Worm (Caenorhabditis elegans) whole organism, L1 larva: ENCODE data around the gene ugt-61.
A peak's percentile ranks its signal among the peaks of the same experiment; 100 is the strongest.

Experiments
- C16A3.4 ChIP-seq: fragments of 150-350 bp; optimal IDR thresholded peaks from 2 replicates; lab custom pipeline; 2014; ENCODE audit warnings: missing biosample characterization, missing genetic modification characterization
- blmp-1 ChIP-seq: fragments of 150-350 bp; optimal IDR thresholded peaks from 2 replicates; lab custom pipeline; 2014; ENCODE audit warnings: missing biosample characterization, missing genetic modification characterization
- ceh-82 ChIP-seq, 3 experiments: fragments of 150-350 bp in 1 of 3; sonication (generic microtip) in 2 of 3; optimal IDR thresholded peaks; 2 replicates each; lab custom pipeline; 2014 to 2017; ENCODE audit warnings: missing biosample characterization in 3 of 3, missing genetic modification characterization in 3 of 3
- efl-1 ChIP-seq, 4 experiments: fragments of 150-350 bp; optimal IDR thresholded peaks in 3 of 4; peaks in 1 of 4; 1 replicate in 1 of 4; 2 replicates in 3 of 4; lab custom pipeline; 2014; ENCODE audit warnings: missing biosample characterization in 2 of 4, missing genetic modification characterization in 2 of 4, missing genetic modification reagents in 2 of 4
- efl-3 ChIP-seq: fragments of 200-800 bp; sonication (Bioruptor generic); optimal IDR thresholded peaks from 2 replicates; lab custom pipeline; 2018; ENCODE audit warnings: mild to moderate bottlenecking, missing genetic modification characterization, missing compliant biosample characterization
- egl-13 ChIP-seq: sonication (generic microtip); optimal IDR thresholded peaks from 2 replicates; lab custom pipeline; 2016; ENCODE audit warnings: missing genotype, missing genetic modification reagents, missing genetic modification characterization, missing compliant biosample characterization
- elt-3 ChIP-seq, 6 experiments: fragments of 150-350 bp in 1 of 6; sonication (generic microtip); optimal IDR thresholded peaks; 2 replicates each; lab custom pipeline; 2017 to 2018; ENCODE audit warnings: missing biosample characterization in 6 of 6, missing genetic modification characterization in 6 of 6, inconsistent platforms in 1 of 6
- ets-5 ChIP-seq: fragments of 200-800 bp; sonication (Bioruptor generic); IDR thresholded peaks from 2 replicates; pipeline ENCODE4 v1.3.6; 2022; ENCODE audit warnings: missing genetic modification characterization, missing compliant biosample characterization
- fkh-10 ChIP-seq: sonication (generic microtip); optimal IDR thresholded peaks from 2 replicates; lab custom pipeline; 2017; ENCODE audit warnings: missing biosample characterization, missing genetic modification reagents, missing genetic modification characterization
- fkh-8 ChIP-seq: sonication (generic microtip); optimal IDR thresholded peaks from 2 replicates; lab custom pipeline; 2016; ENCODE audit warnings: mild to moderate bottlenecking, missing genetic modification characterization, missing compliant biosample characterization
- grh-1 ChIP-seq: fragments of 200-800 bp; sonication (Bioruptor generic); IDR thresholded peaks from 2 replicates; pipeline ENCODE4 v1.3.6; 2022; ENCODE audit warnings: missing genetic modification reagents, missing genetic modification characterization, missing compliant biosample characterization
- hlh-17 ChIP-seq: fragments of 200-800 bp; sonication (Bioruptor generic); optimal IDR thresholded peaks from 2 replicates; lab custom pipeline; 2018; ENCODE audit warnings: missing genetic modification characterization, mild to moderate bottlenecking, missing compliant biosample characterization, moderate library complexity, borderline replicate concordance
- hlh-4 ChIP-seq: sonication (generic microtip); optimal IDR thresholded peaks from 2 replicates; lab custom pipeline; 2016; ENCODE audit warnings: mild to moderate bottlenecking, missing genetic modification characterization, missing compliant biosample characterization
- jun-1 ChIP-seq: fragments of 150-350 bp; optimal IDR thresholded peaks from 2 replicates; lab custom pipeline; 2014; ENCODE audit warnings: missing biosample characterization, missing genetic modification reagents, missing genetic modification characterization
- lin-14 ChIP-seq: fragments of 200-800 bp; sonication (Bioruptor generic); optimal IDR thresholded peaks from 2 replicates; lab custom pipeline; 2018; ENCODE audit warnings: mild to moderate bottlenecking, missing genetic modification characterization, moderate library complexity, missing compliant biosample characterization
- lin-35 ChIP-seq, 2 experiments: fragments of 150-350 bp; optimal IDR thresholded peaks; 2 replicates each; lab custom pipeline; 2014; ENCODE audit warnings: missing biosample characterization in 2 of 2, missing genetic modification characterization in 2 of 2, missing genetic modification reagents in 2 of 2
- lin-39 ChIP-seq: fragments of 150-350 bp; optimal IDR thresholded peaks from 2 replicates; lab custom pipeline; 2014; ENCODE audit warnings: missing biosample characterization, missing genetic modification reagents, missing genetic modification characterization
- lir-3 ChIP-seq: sonication (generic microtip); optimal IDR thresholded peaks from 2 replicates; lab custom pipeline; 2016; ENCODE audit warnings: mild to moderate bottlenecking, missing genetic modification characterization, moderate library complexity, missing compliant biosample characterization; ENCODE audit not compliant: poor library complexity
- lsy-2 ChIP-seq, 2 experiments: fragments of 150-350 bp; optimal IDR thresholded peaks; 2 replicates each; lab custom pipeline; 2014; ENCODE audit warnings: missing biosample characterization in 2 of 2, missing genetic modification characterization in 2 of 2
- mdl-1 ChIP-seq, 2 experiments: fragments of 150-350 bp; optimal IDR thresholded peaks; 2 replicates each; lab custom pipeline; 2014 to 2017; ENCODE audit warnings: missing biosample characterization in 2 of 2, missing genetic modification characterization in 2 of 2, inconsistent platforms in 1 of 2
- nhr-11 ChIP-seq: fragments of 150-350 bp; optimal IDR thresholded peaks from 2 replicates; lab custom pipeline; 2014; ENCODE audit warnings: missing biosample characterization, missing genetic modification characterization
- nhr-19 ChIP-seq: fragments of 200-800 bp; sonication (Bioruptor generic); conservative IDR thresholded peaks from 2 replicates; pipeline ENCODE4 v1.3.6; 2022; ENCODE audit warnings: missing genetic modification characterization, missing compliant biosample characterization
- nhr-20 ChIP-seq: sonication (generic microtip); optimal IDR thresholded peaks from 2 replicates; lab custom pipeline; 2016; ENCODE audit warnings: mild to moderate bottlenecking, missing genetic modification characterization, missing compliant biosample characterization
- nhr-47 ChIP-seq: sonication (generic microtip); optimal IDR thresholded peaks from 2 replicates; lab custom pipeline; 2016; ENCODE audit warnings: mild to moderate bottlenecking, missing genetic modification characterization, moderate library complexity, missing compliant biosample characterization
- nhr-71 ChIP-seq: sonication (generic microtip); optimal IDR thresholded peaks from 2 replicates; lab custom pipeline; 2016; ENCODE audit warnings: mild to moderate bottlenecking, missing genetic modification characterization, moderate library complexity, missing compliant biosample characterization
- nhr-77 ChIP-seq: fragments of 150-350 bp; optimal IDR thresholded peaks from 2 replicates; lab custom pipeline; 2014; ENCODE audit warnings: missing biosample characterization, missing genetic modification characterization
- nhr-84 ChIP-seq: sonication (generic microtip); optimal IDR thresholded peaks from 2 replicates; lab custom pipeline; 2017; ENCODE audit warnings: missing biosample characterization, missing genetic modification characterization
- nhr-85 ChIP-seq: sonication (generic microtip); peaks from one replicate; lab custom pipeline; 2016; ENCODE audit warnings: missing genetic modification characterization, inconsistent platforms, missing compliant biosample characterization
- pag-3 ChIP-seq: sonication (generic microtip); optimal IDR thresholded peaks from 2 replicates; lab custom pipeline; 2017; ENCODE audit warnings: missing genetic modification characterization, mild to moderate bottlenecking, missing compliant biosample characterization, antibody characterized with exemption, borderline replicate concordance; ENCODE audit not compliant: insufficient read depth
- pax-3 ChIP-seq: fragments of 200-800 bp; sonication (Bioruptor generic); optimal IDR thresholded peaks from 2 replicates; lab custom pipeline; 2018; ENCODE audit warnings: mild to moderate bottlenecking, missing genetic modification characterization, moderate library complexity, missing compliant biosample characterization
- rnt-1 ChIP-seq: sonication (generic microtip); optimal IDR thresholded peaks from 2 replicates; lab custom pipeline; 2016; ENCODE audit warnings: mild to moderate bottlenecking, missing genetic modification characterization, moderate library complexity, missing compliant biosample characterization
- snpc-4 ChIP-seq: fragments of 150-350 bp; optimal IDR thresholded peaks from 2 replicates; lab custom pipeline; 2014; ENCODE audit warnings: missing biosample characterization, missing genetic modification characterization
- snu-23 ChIP-seq: sonication (generic microtip); optimal IDR thresholded peaks from 2 replicates; lab custom pipeline; 2016; ENCODE audit warnings: missing genetic modification characterization, missing compliant biosample characterization
- sptf-1 ChIP-seq: fragments of 150-350 bp; optimal IDR thresholded peaks from 2 replicates; lab custom pipeline; 2014; ENCODE audit warnings: missing biosample characterization, missing genetic modification characterization
- sup-37 ChIP-seq: fragments of 200-800 bp; sonication (Bioruptor generic); optimal IDR thresholded peaks from 2 replicates; lab custom pipeline; 2018; ENCODE audit warnings: mild to moderate bottlenecking, missing genetic modification characterization, missing compliant biosample characterization
- tbx-2 ChIP-seq: sonication (generic microtip); optimal IDR thresholded peaks from 2 replicates; lab custom pipeline; 2016; ENCODE audit warnings: missing genetic modification characterization, missing compliant biosample characterization
- vab-15 ChIP-seq: sonication (generic microtip); optimal IDR thresholded peaks from 2 replicates; lab custom pipeline; 2017; ENCODE audit warnings: missing genotype, mild to moderate bottlenecking, missing genetic modification characterization, missing compliant biosample characterization
- ztf-4 ChIP-seq: fragments of 150-350 bp; optimal IDR thresholded peaks from 2 replicates; lab custom pipeline; 2014; ENCODE audit warnings: missing biosample characterization, missing genetic modification characterization

The ugt-61 gene

ce11 chrV:4694466-4695092 is 47.6 kb upstream of the ugt-61 start:
- TF ChIP-seq tbx-2 = peak; percentile 14
- peak in 1 of 2 experiments; percentile 23 for TF ChIP-seq mdl-1 (tag; optimal IDR thresholded peaks at IDR 0.05; lab: Kevin White, UChicago)
- peak; percentile 35 for TF ChIP-seq nhr-20 (tag; lab: Kevin White, UChicago)
- TF ChIP-seq vab-15 (tag; lab: Kevin White, UChicago) = peak; percentile 68
- TF ChIP-seq nhr-85 = peak; percentile 66
- TF ChIP-seq lin-39 (tag; lab: Kevin White, UChicago) = peak; percentile 27
- peak; percentile 43 for TF ChIP-seq sup-37 (GFP tag; lab: Kevin White, UChicago)
- peak; percentile 55 for TF ChIP-seq nhr-11 (tag; lab: Kevin White, UChicago)
- no peak for TF ChIP-seq C16A3.4
- peak; percentile 65 for TF ChIP-seq nhr-71
- TF ChIP-seq nhr-19 (GFP tag; lab: Robert Waterston, UW) = peak; percentile 46
- TF ChIP-seq snu-23 = peak; percentile 11
- TF ChIP-seq lin-14 = peak; percentile 56
- TF ChIP-seq nhr-84 (tag; lab: Kevin White, UChicago) = no peak
- TF ChIP-seq efl-1 (optimal IDR thresholded peaks at IDR 0.05; lab: Kevin White, UChicago) = no peak
- peak in 1 of 2 experiments; percentile 84 for TF ChIP-seq efl-1 (GFP tag; optimal IDR thresholded peaks at IDR 0.05 in 1 of 2; lab: Kevin White, UChicago)
- TF ChIP-seq rnt-1 (tag; lab: Kevin White, UChicago) = peak; percentile 15
- TF ChIP-seq pax-3 = no peak
- peak; percentile 16 for TF ChIP-seq blmp-1 (tag; lab: Kevin White, UChicago)
- TF ChIP-seq fkh-10 (GFP tag; lab: Kevin White, UChicago) = no peak
- peak; percentile 9 to 62 for TF ChIP-seq lsy-2 (tag; optimal IDR thresholded peaks at IDR 0.05; lab: Kevin White, UChicago)
- TF ChIP-seq jun-1 = no peak
- peak; percentile 57 for TF ChIP-seq lir-3 (tag; lab: Kevin White, UChicago)
- peak; percentile 24 for TF ChIP-seq ztf-4 (tag; lab: Kevin White, UChicago)

ce11 chrV:4698675-4699074 is 43.5 kb upstream of the ugt-61 start:
- TF ChIP-seq sptf-1 (tag; lab: Kevin White, UChicago) = no peak
- TF ChIP-seq mdl-1 (tag; optimal IDR thresholded peaks at IDR 0.05; lab: Kevin White, UChicago) = no peak
- no peak for TF ChIP-seq nhr-77 (tag; lab: Kevin White, UChicago)
- TF ChIP-seq pax-3 = no peak
- TF ChIP-seq snpc-4 (tag; lab: Kevin White, UChicago) = no peak
- no peak for TF ChIP-seq hlh-17 (GFP tag; lab: Kevin White, UChicago)
- no peak for TF ChIP-seq ceh-82 (tag; optimal IDR thresholded peaks at IDR 0.05; lab: Kevin White, UChicago)
- TF ChIP-seq snu-23 = no peak
- TF ChIP-seq pag-3 (tag; lab: Kevin White, UChicago) = no peak
- peak in 1 of 6 experiments; percentile 27 for TF ChIP-seq elt-3 (tag; optimal IDR thresholded peaks at IDR 0.05; lab: Kevin White, UChicago)
- no peak for TF ChIP-seq egl-13 (tag; lab: Kevin White, UChicago)
- peak; percentile 36 for TF ChIP-seq blmp-1 (tag; lab: Kevin White, UChicago)
- no peak for TF ChIP-seq efl-3 (GFP tag; lab: Kevin White, UChicago)

ce11 chrV:4700189-4700588 is 42.0 kb upstream of the ugt-61 start, which contains the start of gene ZC266.1:
Gene ZC266.1, minus strand, starts transcription at chrV:4700289.
- no peak for TF ChIP-seq efl-1 (optimal IDR thresholded peaks at IDR 0.05; lab: Kevin White, UChicago)
- peak in 1 of 2 experiments; percentile 11 for TF ChIP-seq efl-1 (GFP tag; optimal IDR thresholded peaks at IDR 0.05 in 1 of 2; lab: Kevin White, UChicago)
- TF ChIP-seq lin-35 (GFP tag; optimal IDR thresholded peaks at IDR 0.05; lab: Kevin White, UChicago) = no peak

ce11 chrV:4707646-4708045 is 34.6 kb upstream of the ugt-61 start:
- TF ChIP-seq hlh-4 (tag; lab: Kevin White, UChicago) (peak; percentile 96), nhr-47 (peak; percentile 2), grh-1 (GFP tag; lab: Robert Waterston, UW) (no peak), ceh-82 (tag; optimal IDR thresholded peaks at IDR 0.05; lab: Kevin White, UChicago) (no peak), nhr-20 (tag; lab: Kevin White, UChicago) (no peak), fkh-8 (tag; lab: Kevin White, UChicago) (no peak), ets-5 (no peak), nhr-11 (tag; lab: Kevin White, UChicago) (no peak)
